Worm (Caenorhabditis elegans) whole organism, L2 larva: Measurements from ENCODE around the gene fbxb-38.

Source experiments
- Y55F3AM.14 ChIP-seq: fragments of 200-800 bp; sonication (Bioruptor generic); optimal IDR thresholded peaks from 2 replicates; lab custom pipeline; 2018; ENCODE audit warnings: mild to moderate bottlenecking, missing genetic modification characterization, missing compliant biosample characterization
- blmp-1 ChIP-seq: sonication (generic microtip); optimal IDR thresholded peaks from 2 replicates; lab custom pipeline; 2017; ENCODE audit warnings: missing genetic modification characterization, mild to moderate bottlenecking, missing compliant biosample characterization, antibody characterized with exemption, moderate library complexity; ENCODE audit not compliant: insufficient read depth
- crh-2 ChIP-seq: sonication (generic microtip); optimal IDR thresholded peaks from 2 replicates; lab custom pipeline; 2017; ENCODE audit warnings: missing biosample characterization, missing genetic modification characterization
- elt-3 ChIP-seq: sonication (generic microtip); optimal IDR thresholded peaks from 2 replicates; lab custom pipeline; 2017; ENCODE audit warnings: missing biosample characterization, missing genetic modification characterization
- fos-1 ChIP-seq: fragments of 150-350 bp; optimal IDR thresholded peaks from 2 replicates; lab custom pipeline; 2014; ENCODE audit warnings: missing biosample characterization, missing genetic modification characterization
- gmeb-1 ChIP-seq: fragments of 150-350 bp; optimal IDR thresholded peaks from 2 replicates; lab custom pipeline; 2014; ENCODE audit warnings: missing biosample characterization, missing genetic modification characterization
- mbf-1 ChIP-seq: sonication (generic microtip); optimal IDR thresholded peaks from 2 replicates; lab custom pipeline; 2017; ENCODE audit warnings: missing biosample characterization, missing genetic modification characterization
- nhr-10 ChIP-seq: sonication (generic microtip); optimal IDR thresholded peaks from 2 replicates; lab custom pipeline; 2017; ENCODE audit warnings: missing biosample characterization, missing genetic modification characterization
- nhr-129 ChIP-seq: fragments of 150-350 bp; optimal IDR thresholded peaks from 2 replicates; lab custom pipeline; 2014; ENCODE audit warnings: missing biosample characterization, missing genetic modification characterization
- nhr-25 ChIP-seq: fragments of 150-350 bp; sonication (generic microtip); optimal IDR thresholded peaks from 3 replicates; lab custom pipeline; 2014; ENCODE audit warnings: missing biosample characterization, missing genetic modification characterization
- nhr-77 ChIP-seq: fragments of 150-350 bp; optimal IDR thresholded peaks from 2 replicates; lab custom pipeline; 2014; ENCODE audit warnings: missing biosample characterization, missing genetic modification characterization
- sma-9 ChIP-seq, 2 experiments: fragments of 150-350 bp in 1 of 2; sonication (generic microtip) in 1 of 2; optimal IDR thresholded peaks; 2 replicates each; lab custom pipeline; 2014 to 2016; ENCODE audit warnings: missing genetic modification characterization in 2 of 2, mild to moderate bottlenecking in 1 of 2, missing biosample characterization in 1 of 2, missing compliant biosample characterization in 1 of 2, missing genetic modification reagents in 1 of 2, moderate library complexity in 1 of 2
- zag-1 ChIP-seq: fragments of 150-350 bp; optimal IDR thresholded peaks from 2 replicates; lab custom pipeline; 2014; ENCODE audit warnings: missing biosample characterization, missing genetic modification characterization

The fbxb-38 gene

ce11 chrII:2135604-2136003, 33.0 kb downstream of the fbxb-38 start, which contains the start of gene hpo-7:
TSS of gene hpo-7 (minus strand) at chrII:2135704.
- TF ChIP-seq nhr-25 (tag; lab: Kevin White, UChicago) (no peak), nhr-77 (tag; lab: Kevin White, UChicago) (no peak), mbf-1 (tag; lab: Kevin White, UChicago) (no peak), sma-9 (GFP tag; optimal IDR thresholded peaks at IDR 0.05; lab: Kevin White, UChicago) (no peak), sma-9 (tag; optimal IDR thresholded peaks at IDR 0.05; lab: Kevin White, UChicago) (no peak), nhr-129 (tag; lab: Kevin White, UChicago) (no peak), elt-3 (tag; lab: Kevin White, UChicago) (no peak), crh-2 (tag; lab: Kevin White, UChicago) (no peak)
- TF ChIP-seq, all 48 proteins: peak for 0

ce11 chrII:2130770-2131169, 37.8 kb downstream of the fbxb-38 start, which contains the start of gene sdz-28:
TSS of gene sdz-28 (plus strand) at chrII:2131070.
- TF ChIP-seq gmeb-1 (tag; lab: Kevin White, UChicago) (no peak), fos-1 (tag; lab: Kevin White, UChicago) (no peak), Y55F3AM.14 (GFP tag; lab: Kevin White, UChicago) (no peak), nhr-10 (tag; lab: Kevin White, UChicago) (no peak)
- TF ChIP-seq, all 48 proteins: peak for 0

DNA sequence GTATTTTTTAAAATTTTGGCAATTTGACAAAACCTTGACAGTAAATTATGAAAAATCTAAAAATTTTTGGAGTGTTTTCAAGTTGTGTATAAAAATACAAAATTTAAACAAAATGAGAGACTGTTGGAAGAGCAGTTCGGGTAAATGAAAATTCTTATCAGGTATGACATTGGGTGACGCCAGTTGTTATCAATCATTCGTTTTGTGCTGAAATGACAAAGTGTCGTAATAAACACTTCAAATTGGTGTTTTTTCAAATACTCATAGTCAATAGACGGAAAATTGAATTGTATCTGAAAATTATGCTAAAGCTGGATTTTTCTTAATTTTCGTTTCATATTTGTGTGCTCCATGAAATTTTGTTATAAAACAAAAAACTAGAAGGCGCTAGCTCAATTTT, 45.8 kb downstream of the fbxb-38 start:
- TF ChIP-seq fos-1 (tag; lab: Kevin White, UChicago), result peak; percentile 76
- no peak for TF ChIP-seq blmp-1 (tag; lab: Kevin White, UChicago)

- TF ChIP-seq fos-1 (tag; lab: Kevin White, UChicago), result peak; percentile 48
- TF ChIP-seq zag-1 (tag; lab: Kevin White, UChicago), result no peak
Observed at ce11 chrII:2122091-2122490, 46.5 kb downstream of the fbxb-38 start, which contains the start of gene math-37. TSS of gene math-37 (minus strand) at chrII:2122191.
